Fruit fly (Drosophila melanogaster) whole organism, embryonic: ENCODE measurements around the gene CG18749.

Experiments
- Abd-B ChIP-seq: fragments of 200-800 bp; sonication (Bioruptor generic); optimal IDR thresholded peaks from 2 replicates; lab custom pipeline; 2018; ENCODE audit warnings: missing biosample characterization, mild to moderate bottlenecking, missing genetic modification characterization, moderate library complexity
- Adf1 ChIP-seq: fragments of 200-800 bp; sonication (Bioruptor generic); IDR thresholded peaks from 2 replicates; pipeline ENCODE4 v1.3.6; 2022; ENCODE audit warnings: missing biosample characterization, missing genetic modification characterization
- Awh ChIP-seq: fragments of 200-800 bp; sonication (Bioruptor generic); IDR thresholded peaks from 2 replicates; pipeline ENCODE4, ENCODE4 v1.3.6; 2022; ENCODE audit warnings: missing biosample characterization, missing genetic modification characterization
- Blimp-1 ChIP-seq: fragments of 200-800 bp; sonication (Bioruptor generic); optimal IDR thresholded peaks from 3 replicates; lab custom pipeline; 2018; ENCODE audit warnings: missing biosample characterization, missing genetic modification characterization, mild to moderate bottlenecking, moderate library complexity, missing genetic modification reagents
- CG10209 ChIP-seq: fragments of 200-800 bp; sonication (Bioruptor generic); optimal IDR thresholded peaks from 3 replicates; lab custom pipeline; 2017; ENCODE audit warnings: missing biosample characterization, mild to moderate bottlenecking, missing genetic modification characterization, missing genetic modification reagents
- CG10431 ChIP-seq: fragments of 200-800 bp; sonication (Bioruptor generic); optimal IDR thresholded peaks from 3 replicates; lab custom pipeline; 2018; ENCODE audit warnings: missing biosample characterization, mild to moderate bottlenecking, missing genetic modification characterization
- CG10462 ChIP-seq: fragments of 200-800 bp; sonication (Bioruptor generic); optimal IDR thresholded peaks from 2 replicates; lab custom pipeline; 2016; ENCODE audit warnings: missing biosample characterization, missing genetic modification characterization
- CG11247 ChIP-seq: fragments of 200-800 bp; sonication (Bioruptor generic); IDR thresholded peaks from 2 replicates; pipeline ENCODE4 v1.3.6; 2022; ENCODE audit warnings: missing biosample characterization, missing genetic modification characterization
- CG15479 ChIP-seq: fragments of 200-800 bp; sonication (Bioruptor generic); optimal IDR thresholded peaks from 3 replicates; lab custom pipeline; 2019; ENCODE audit warnings: missing biosample characterization, mild to moderate bottlenecking, missing genetic modification characterization, moderate library complexity
- CG2875 ChIP-seq: fragments of 200-800 bp; sonication (Bioruptor generic); optimal IDR thresholded peaks from 2 replicates; lab custom pipeline; 2017; ENCODE audit warnings: missing biosample characterization, mild to moderate bottlenecking, missing genetic modification characterization, missing genetic modification reagents
- CG31441 ChIP-seq: fragments of 200-800 bp; sonication (Bioruptor generic); IDR thresholded peaks from 2 replicates; pipeline ENCODE4 v1.3.6; 2022; ENCODE audit warnings: missing biosample characterization, missing genetic modification characterization
- CG33557 ChIP-seq: fragments of 200-800 bp; sonication (Bioruptor generic); optimal IDR thresholded peaks from 2 replicates; lab custom pipeline; 2019; ENCODE audit warnings: missing biosample characterization, mild to moderate bottlenecking, missing genetic modification characterization, moderate library complexity
- CG3726 ChIP-seq: fragments of 200-800 bp; sonication (Bioruptor generic); IDR thresholded peaks from 3 replicates; pipeline ENCODE4, ENCODE4 v1.3.6; 2022; ENCODE audit warnings: missing biosample characterization, missing genetic modification characterization
- CG4404 ChIP-seq: fragments of 200-800 bp; sonication (Bioruptor generic); IDR thresholded peaks from 2 replicates; pipeline ENCODE4 v1.3.6; 2022; ENCODE audit warnings: missing biosample characterization, missing genetic modification characterization
- CG6254 ChIP-seq: fragments of 200-800 bp; sonication (Bioruptor generic); optimal IDR thresholded peaks from 3 replicates; lab custom pipeline; 2017; ENCODE audit warnings: mild to moderate bottlenecking, missing biosample characterization, missing genetic modification reagents, missing genetic modification characterization
- CG6791 ChIP-seq: fragments of 200-800 bp; sonication (Bioruptor generic); IDR thresholded peaks from 3 replicates; pipeline ENCODE4 v1.3.6; 2022; ENCODE audit warnings: missing biosample characterization, missing genetic modification characterization; ENCODE audit not compliant: partially characterized antibody
- CG7556 ChIP-seq: fragments of 200-800 bp; sonication (Bioruptor generic); optimal IDR thresholded peaks from 2 replicates; lab custom pipeline; 2017; ENCODE audit warnings: missing biosample characterization, mild to moderate bottlenecking, missing genetic modification characterization
- CG8924 ChIP-seq: fragments of 200-800 bp; optimal IDR thresholded peaks from 3 replicates; lab custom pipeline; 2019; ENCODE audit warnings: missing biosample characterization, mild to moderate bottlenecking, missing genetic modification characterization, moderate library complexity
- E2f1 ChIP-seq: fragments of 200-800 bp; sonication (Bioruptor generic); IDR thresholded peaks from 2 replicates; pipeline ENCODE4 v1.3.6; 2022; ENCODE audit warnings: missing biosample characterization, missing genetic modification characterization
- Ets65A ChIP-seq: fragments of 200-800 bp; sonication (Bioruptor generic); peaks from one replicate; lab custom pipeline; 2016; ENCODE audit warnings: missing biosample characterization, missing genetic modification characterization
- Mad ChIP-seq: fragments of 200-800 bp; sonication (Bioruptor generic); optimal IDR thresholded peaks from 2 replicates; lab custom pipeline; 2016; ENCODE audit warnings: missing biosample characterization, missing genetic modification characterization
- Max ChIP-seq: fragments of 200-800 bp; sonication (Bioruptor generic); optimal IDR thresholded peaks from 2 replicates; lab custom pipeline; 2016; ENCODE audit warnings: missing biosample characterization, mild to moderate bottlenecking, missing genetic modification characterization
- Opbp ChIP-seq: fragments of 200-800 bp; sonication (Bioruptor generic); IDR thresholded peaks from 3 replicates; pipeline ENCODE4 v1.3.6; 2022; ENCODE audit warnings: missing biosample characterization, missing genetic modification characterization; ENCODE audit not compliant: partially characterized antibody
- Sox102F ChIP-seq: fragments of 200-800 bp; sonication (Bioruptor generic); optimal IDR thresholded peaks from 2 replicates; lab custom pipeline; 2018; ENCODE audit warnings: missing biosample characterization, mild to moderate bottlenecking, missing genetic modification characterization, moderate library complexity
- Trl ChIP-seq, 3 experiments: fragments of >200 bp in 2 of 3; fragments of 200-800 bp in 1 of 3; sonication (Bioruptor generic) in 1 of 3; optimal IDR thresholded peaks; 2 replicates in 1 of 3; 3 replicates in 2 of 3; lab custom pipeline; 2016 to 2017; ENCODE audit warnings: missing biosample characterization in 1 of 3, missing genetic modification characterization in 1 of 3
- ash1 ChIP-seq: fragments of 200-800 bp; sonication (Bioruptor generic); optimal IDR thresholded peaks from 2 replicates; lab custom pipeline; 2018; ENCODE audit warnings: missing biosample characterization, mild to moderate bottlenecking, missing genetic modification characterization
- cad ChIP-seq: fragments of >200 bp; optimal IDR thresholded peaks from 2 replicates; lab custom pipeline; 2017; ENCODE audit warnings: missing biosample characterization, missing genetic modification characterization
- chinmo ChIP-seq: fragments of 200-800 bp; sonication (Bioruptor generic); IDR thresholded peaks from 4 replicates; pipeline ENCODE4 v1.3.6; 2022; ENCODE audit warnings: missing biosample characterization, missing genetic modification characterization; ENCODE audit not compliant: partially characterized antibody
- da ChIP-seq: fragments of 200-800 bp; sonication (Bioruptor generic); optimal IDR thresholded peaks from 2 replicates; lab custom pipeline; 2016; ENCODE audit warnings: missing biosample characterization, missing genetic modification characterization
- dan ChIP-seq: fragments of 200-800 bp; sonication (Bioruptor generic); IDR thresholded peaks from 2 replicates; pipeline ENCODE4 v1.3.6; 2022; ENCODE audit warnings: missing biosample characterization, missing genetic modification characterization
- danr ChIP-seq: fragments of 200-800 bp; sonication (Bioruptor generic); IDR thresholded peaks from 2 replicates; pipeline ENCODE4 v1.3.6; 2022; ENCODE audit warnings: missing biosample characterization, missing genetic modification characterization
- ems ChIP-seq: fragments of 200-800 bp; sonication (Bioruptor generic); optimal IDR thresholded peaks from 3 replicates; lab custom pipeline; 2016; ENCODE audit warnings: missing biosample characterization, missing genetic modification characterization
- fd3F ChIP-seq: fragments of 200-800 bp; sonication (Bioruptor generic); optimal IDR thresholded peaks from 2 replicates; lab custom pipeline; 2018; ENCODE audit warnings: missing biosample characterization, mild to moderate bottlenecking, missing genetic modification characterization, moderate library complexity
- gcm ChIP-seq: fragments of 200-800 bp; sonication (Bioruptor generic); optimal IDR thresholded peaks from 2 replicates; lab custom pipeline; 2019; ENCODE audit warnings: missing biosample characterization, mild to moderate bottlenecking, missing genetic modification characterization, moderate library complexity
- grn ChIP-seq: fragments of 200-800 bp; sonication (Bioruptor generic); optimal IDR thresholded peaks from 3 replicates; lab custom pipeline; 2017; ENCODE audit warnings: missing biosample characterization, missing genetic modification characterization
- luna ChIP-seq: fragments of 200-800 bp; sonication (Bioruptor generic); optimal IDR thresholded peaks from 2 replicates; lab custom pipeline; 2016; ENCODE audit warnings: missing biosample characterization, missing genetic modification characterization
- nau ChIP-seq: fragments of 200-800 bp; sonication (Bioruptor generic); optimal IDR thresholded peaks from 3 replicates; lab custom pipeline; 2017; ENCODE audit warnings: missing biosample characterization, mild to moderate bottlenecking, missing genetic modification characterization, missing genetic modification reagents
- onecut ChIP-seq: fragments of 200-800 bp; sonication (Bioruptor generic); IDR thresholded peaks from 2 replicates; pipeline ENCODE4 v1.3.6; 2022; ENCODE audit warnings: missing biosample characterization, missing genetic modification characterization
- pan ChIP-seq, 4 experiments: fragments of >200 bp in 3 of 4; fragments of 200-800 bp in 1 of 4; sonication (Bioruptor generic) in 1 of 4; optimal IDR thresholded peaks in 3 of 4; IDR thresholded peaks in 1 of 4; 2 replicates each; pipeline versions ENCODE4 v1.3.6 to Lab custom; 2017 to 2022; ENCODE audit warnings: missing biosample characterization in 2 of 4, missing genetic modification characterization in 2 of 4, mixed read lengths in 1 of 4
- pros ChIP-seq: fragments of 200-800 bp; sonication (Bioruptor generic); optimal IDR thresholded peaks from 3 replicates; lab custom pipeline; 2019; ENCODE audit warnings: missing biosample characterization, mild to moderate bottlenecking, missing genetic modification characterization, moderate library complexity
- sens ChIP-seq: fragments of 200-800 bp; sonication (Bioruptor generic); peaks from one replicate; lab custom pipeline; 2016; ENCODE audit warnings: missing biosample characterization, missing genetic modification characterization
- sr ChIP-seq: fragments of 200-800 bp; sonication (Bioruptor generic); IDR thresholded peaks from 3 replicates; pipeline ENCODE4 v1.3.6; 2022; ENCODE audit warnings: missing biosample characterization, missing genetic modification characterization
- tll ChIP-seq, 2 experiments: fragments of 200-800 bp in 1 of 2; fragments of >200 bp in 1 of 2; sonication (Bioruptor generic) in 1 of 2; optimal IDR thresholded peaks; 2 replicates each; lab custom pipeline; 2017 to 2019; ENCODE audit warnings: missing biosample characterization in 2 of 2, missing genetic modification characterization in 2 of 2, mild to moderate bottlenecking in 1 of 2, moderate library complexity in 1 of 2
- tup ChIP-seq: fragments of 200-800 bp; sonication (Bioruptor generic); optimal IDR thresholded peaks from 2 replicates; lab custom pipeline; 2016; ENCODE audit warnings: missing biosample characterization, mild to moderate bottlenecking, missing genetic modification characterization, moderate library complexity
- unpg ChIP-seq: fragments of 200-800 bp; sonication (Bioruptor generic); optimal IDR thresholded peaks from 3 replicates; lab custom pipeline; 2018; ENCODE audit warnings: missing biosample characterization, mild to moderate bottlenecking, missing genetic modification characterization, moderate library complexity
- vvl ChIP-seq: fragments of 200-800 bp; sonication (Bioruptor generic); IDR thresholded peaks from 2 replicates; pipeline ENCODE4 v1.3.6; 2022; ENCODE audit warnings: missing biosample characterization, missing genetic modification characterization

The CG18749 gene

DNA sequence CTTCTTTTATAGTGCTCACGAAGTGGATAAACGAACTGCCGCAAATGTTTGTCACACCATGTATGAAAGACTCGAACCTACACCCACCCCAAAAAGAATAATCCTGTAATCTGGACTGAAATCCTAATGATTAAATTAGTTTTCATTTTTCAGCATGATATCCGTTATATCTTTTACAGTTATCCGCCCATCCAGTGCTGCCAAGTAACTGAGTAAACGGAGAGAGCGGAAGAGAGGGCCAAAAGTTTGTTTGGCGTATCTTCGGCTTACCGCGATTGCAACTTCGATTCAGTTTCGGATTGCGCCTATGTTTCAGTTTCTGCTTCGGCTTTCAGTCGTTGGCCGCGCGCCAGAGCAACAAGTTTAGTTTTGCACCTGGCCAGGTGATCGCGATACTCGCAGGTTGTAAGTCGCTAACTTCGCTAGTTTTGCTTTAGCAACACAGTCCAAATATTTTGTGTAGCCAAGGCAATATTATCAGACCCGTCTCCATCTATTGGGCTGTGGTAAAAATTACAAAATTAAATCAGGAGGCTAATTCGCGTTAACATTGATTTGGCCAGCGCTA lies 6.4 kb downstream of the CG18749 start, which contains the start of gene mtg (continued):
- no peak for TF ChIP-seq CG10462 (GFP tag; lab: Kevin White, UChicago)
- peak; percentile 16 for TF ChIP-seq sens (GFP tag; lab: Kevin White, UChicago)

DNA sequence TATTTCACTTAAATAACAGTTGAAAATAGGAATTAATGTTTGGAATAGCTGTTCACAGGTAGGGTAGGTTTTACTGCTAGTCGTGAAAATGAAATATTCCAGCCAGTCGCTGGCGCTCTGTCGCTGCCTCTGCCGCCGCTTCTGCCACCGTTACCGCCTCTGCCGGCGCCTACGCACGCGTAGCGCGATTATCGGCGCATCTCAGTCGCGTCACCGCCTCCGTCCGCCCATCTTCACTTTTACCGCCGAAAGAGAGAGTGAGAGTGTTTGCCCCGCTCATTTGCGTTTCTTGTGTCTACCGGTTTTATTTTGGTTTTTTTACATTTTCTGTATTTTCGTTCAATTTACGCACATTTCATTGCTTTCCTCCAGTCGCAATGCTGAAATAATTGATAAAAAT lies 7.7 kb downstream of the CG18749 start:
- TF ChIP-seq danr (GFP tag; lab: Robert Waterston, UW) (no peak), ems (GFP tag; lab: Kevin White, UChicago) (no peak), CG33557 (peak; percentile 64), sr (peak; percentile 89; the same call in 2 of the 3 replicates), Abd-B (GFP tag; lab: Kevin White, UChicago) (no peak), unpg (GFP tag; lab: Kevin White, UChicago) (no peak), CG7556 (GFP tag; lab: Kevin White, UChicago) (no peak), vvl (GFP tag; lab: Robert Waterston, UW) (peak; percentile 39; the same call in 1 of the 2 replicates), nau (no peak), gcm (GFP tag; lab: Kevin White, UChicago) (no peak), tup (no peak), chinmo (0 out of 4 replicates have a peak, but pooled peaks have one; percentile 24), Opbp (GFP tag; lab: Robert Waterston, UW) (no peak), CG4404 (GFP tag; lab: Robert Waterston, UW) (no peak), Ets65A (GFP tag; lab: Kevin White, UChicago) (peak; percentile 43), Trl (optimal IDR thresholded peaks at IDR 0.05; lab: Kevin White, UChicago) (peak in 1 of 2 experiments; percentile 16), Trl (GFP tag; optimal IDR thresholded peaks at IDR 0.05; lab: Kevin White, UChicago) (no peak), CG8924 (no peak), CG10431 (GFP tag; lab: Kevin White, UChicago) (peak; percentile 58), CG15479 (GFP tag; lab: Kevin White, UChicago) (peak; percentile 95), Adf1 (GFP tag; lab: Robert Waterston, UW) (peak; percentile 88), cad (GFP tag; lab: Kevin White, UChicago) (peak; percentile 36), grn (peak; percentile 66), fd3F (GFP tag; lab: Kevin White, UChicago) (no peak), ash1 (GFP tag; lab: Kevin White, UChicago) (no peak), CG3726 (no peak), pros (peak; percentile 19), CG6791 (GFP tag; lab: Robert Waterston, UW) (no peak), Sox102F (GFP tag; lab: Kevin White, UChicago) (no peak), CG11247 (GFP tag; lab: Robert Waterston, UW) (no peak), Awh (GFP tag; lab: Robert Waterston, UW) (peak; percentile 27; the same call in 1 of the 2 replicates), E2f1 (0 out of 2 replicates have a peak, but pooled peaks have one; percentile 18), tll (GFP tag; optimal IDR thresholded peaks at IDR 0.05; lab: Kevin White, UChicago) (peak in 1 of 2 experiments; percentile 83), pan (optimal IDR thresholded peaks at IDR 0.05; lab: Kevin White, UChicago) (no peak), pan (GFP tag; optimal IDR thresholded peaks at IDR 0.05 in 1 of 2, IDR thresholded peaks at IDR 0.05 in 1 of 2) (peak in 1 of 2 experiments; percentile 4), Max (GFP tag; lab: Kevin White, UChicago) (no peak), onecut (0 out of 2 replicates have a peak, but pooled peaks have one; percentile 12), CG2875 (GFP tag; lab: Kevin White, UChicago) (no peak), da (GFP tag; lab: Kevin White, UChicago) (no peak), CG6254 (peak; percentile 7), Mad (GFP tag; lab: Kevin White, UChicago) (no peak), dan (no peak), sens (GFP tag; lab: Kevin White, UChicago) (no peak), Blimp-1 (GFP tag; lab: Kevin White, UChicago) (peak; percentile 99), CG10209 (GFP tag; lab: Kevin White, UChicago) (no peak), CG31441 (GFP tag; lab: Robert Waterston, UW) (no peak), luna (GFP tag; lab: Kevin White, UChicago) (no peak)
